Worm (Caenorhabditis elegans): ENCODE measurements around the gene srz-15.
"Not testable (repeated sequence)": the region's sequence is repeated elsewhere in the genome, so short reads cannot be mapped to it uniquely, and the experiment has no call there.

- TF ChIP-seq ztf-4 (tag; optimal IDR thresholded peaks at IDR 0.05); nhr-237 (tag; optimal IDR thresholded peaks at IDR 0.05); R02D3.7 (tag; optimal IDR thresholded peaks at IDR 0.05); aly-2 (tag; optimal IDR thresholded peaks at IDR 0.05); nhr-11 (tag; optimal IDR thresholded peaks at IDR 0.05); nhr-12 (tag; optimal IDR thresholded peaks at IDR 0.05); mdl-1 (tag; optimal IDR thresholded peaks at IDR 0.05); lin-39 (tag; optimal IDR thresholded peaks at IDR 0.05); lin-13 (GFP tag; optimal IDR thresholded peaks at IDR 0.05); nhr-77 (tag; optimal IDR thresholded peaks at IDR 0.05); alr-1 (tag; optimal IDR thresholded peaks at IDR 0.05); F13H6.1 (tag; optimal IDR thresholded peaks at IDR 0.05); ama-1 (optimal IDR thresholded peaks at IDR 0.05); unc-62 (GFP tag; optimal IDR thresholded peaks at IDR 0.05): not testable (repeated sequence)
These were observed 40.3 kb upstream of the srz-15 start, which contains the start of gene ZK896.1 for ce11 chrIV:12875260-12875659.
